Worm (Caenorhabditis elegans) whole organism, L4 larva: ENCODE data around the gene srj-37.
A peak's percentile ranks its signal among the peaks of the same experiment; 100 is the strongest.

ENCODE experiments used
- D1046.2 ChIP-seq: fragments of 200-800 bp; sonication (Bioruptor generic); IDR thresholded peaks from 2 replicates; pipeline ENCODE4 v1.3.6; 2022; ENCODE audit warnings: missing genetic modification characterization, missing compliant biosample characterization
- F10B5.3 ChIP-seq: sonication (generic microtip); optimal IDR thresholded peaks from 2 replicates; lab custom pipeline; 2016; ENCODE audit warnings: mild to moderate bottlenecking, missing genetic modification characterization, missing compliant biosample characterization
- F26F4.8 ChIP-seq: fragments of 200-800 bp; sonication (Bioruptor generic); conservative IDR thresholded peaks from 2 replicates; pipeline ENCODE4 v1.3.6; 2022; ENCODE audit warnings: missing genetic modification characterization, missing compliant biosample characterization
- F49E8.2 ChIP-seq: sonication (generic microtip); optimal IDR thresholded peaks from 2 replicates; lab custom pipeline; 2016; ENCODE audit warnings: missing compliant biosample characterization, mild to moderate bottlenecking, missing genetic modification characterization, borderline replicate concordance
- R02D3.7 ChIP-seq: fragments of 150-350 bp; sonication (generic microtip); optimal IDR thresholded peaks from 3 replicates; lab custom pipeline; 2014; ENCODE audit warnings: missing biosample characterization, missing genetic modification characterization
- T26A8.4 ChIP-seq: fragments of 200-800 bp; sonication (Bioruptor generic); IDR thresholded peaks from 2 replicates; pipeline ENCODE4 v1.3.6; 2022; ENCODE audit warnings: missing genetic modification characterization, missing compliant biosample characterization
- Y105C5A.15 ChIP-seq: fragments of 200-800 bp; sonication (Bioruptor generic); IDR thresholded peaks from 2 replicates; pipeline ENCODE4 v1.3.6; 2022; ENCODE audit warnings: missing genetic modification characterization, missing compliant biosample characterization
- Y75B8A.6 ChIP-seq: fragments of 200-800 bp; sonication (Bioruptor generic); IDR thresholded peaks from 2 replicates; pipeline ENCODE4 v1.3.6; 2022; ENCODE audit warnings: missing genetic modification reagents, missing genetic modification characterization, missing compliant biosample characterization
- ZK546.5 ChIP-seq, 2 experiments: sonication (generic microtip); optimal IDR thresholded peaks; 2 replicates each; lab custom pipeline; 2017; ENCODE audit warnings: missing biosample characterization in 2 of 2, missing genetic modification characterization in 2 of 2
- aha-1 ChIP-seq: fragments of 150-350 bp; peaks from one replicate; lab custom pipeline; 2014; ENCODE audit warnings: missing biosample characterization, missing genetic modification characterization
- aly-2 ChIP-seq: sonication (generic microtip); optimal IDR thresholded peaks from 2 replicates; lab custom pipeline; 2018; ENCODE audit warnings: missing biosample characterization, missing genetic modification characterization
- ama-1 ChIP-seq: fragments of 150-350 bp; optimal IDR thresholded peaks from 2 replicates; lab custom pipeline; 2014; ENCODE audit warnings: inconsistent platforms, mixed read lengths
- arid-1 ChIP-seq: fragments of 200-800 bp; sonication (Bioruptor generic); conservative IDR thresholded peaks from 2 replicates; pipeline ENCODE4 v1.3.6; 2022; ENCODE audit warnings: missing genetic modification reagents, missing genetic modification characterization, missing compliant biosample characterization
- ceh-62 ChIP-seq: sonication (generic microtip); optimal IDR thresholded peaks from 2 replicates; lab custom pipeline; 2017; ENCODE audit warnings: missing biosample characterization, missing genetic modification characterization
- cey-2 ChIP-seq: sonication (generic microtip); optimal IDR thresholded peaks from 3 replicates; lab custom pipeline; 2017; ENCODE audit warnings: missing genetic modification characterization, mild to moderate bottlenecking, missing compliant biosample characterization, antibody characterized with exemption, borderline replicate concordance; ENCODE audit not compliant: insufficient read depth
- ctbp-1 ChIP-seq: fragments of 200-800 bp; sonication (Bioruptor generic); IDR thresholded peaks from 2 replicates; pipeline ENCODE4 v1.3.6; 2022; ENCODE audit warnings: missing genetic modification reagents, missing genetic modification characterization, missing compliant biosample characterization
- daf-19 ChIP-seq: fragments of 200-800 bp; sonication (Bioruptor generic); conservative IDR thresholded peaks from 2 replicates; pipeline ENCODE4 v1.3.6; 2022; ENCODE audit warnings: missing genetic modification characterization, missing compliant biosample characterization
- daf-8 ChIP-seq: fragments of 200-800 bp; sonication (Bioruptor generic); IDR thresholded peaks from 2 replicates; pipeline ENCODE4 v1.3.6; 2022; ENCODE audit warnings: missing genetic modification characterization, missing compliant biosample characterization
- dmd-6 ChIP-seq: fragments of 200-800 bp; sonication (Bioruptor generic); IDR thresholded peaks from 2 replicates; pipeline ENCODE4 v1.3.6; 2022; ENCODE audit warnings: missing genetic modification reagents, missing genetic modification characterization, missing compliant biosample characterization
- dmd-9 ChIP-seq: fragments of 200-800 bp; sonication (Bioruptor generic); IDR thresholded peaks from 2 replicates; pipeline ENCODE4 v1.3.6; 2022; ENCODE audit warnings: missing genetic modification reagents, missing genetic modification characterization, missing compliant biosample characterization
- dve-1 ChIP-seq: sonication (generic microtip); optimal IDR thresholded peaks from 2 replicates; lab custom pipeline; 2017; ENCODE audit warnings: antibody characterized with exemption, mild to moderate bottlenecking, missing genetic modification characterization, missing compliant biosample characterization; ENCODE audit not compliant: insufficient read depth
- egl-27 ChIP-seq: sonication (generic microtip); optimal IDR thresholded peaks from 3 replicates; lab custom pipeline; 2017; ENCODE audit warnings: missing biosample characterization, missing genetic modification reagents, missing genetic modification characterization
- gei-8 ChIP-seq: fragments of 200-800 bp; sonication (Bioruptor generic); optimal IDR thresholded peaks from 2 replicates; lab custom pipeline; 2018; ENCODE audit warnings: mild to moderate bottlenecking, missing genetic modification characterization, missing compliant biosample characterization
- hlh-11 ChIP-seq: fragments of 200-800 bp; sonication (Bioruptor generic); optimal IDR thresholded peaks from 2 replicates; lab custom pipeline; 2018; ENCODE audit warnings: mild to moderate bottlenecking, missing genetic modification characterization, missing compliant biosample characterization
- hlh-30 ChIP-seq: sonication (generic microtip); optimal IDR thresholded peaks from 2 replicates; lab custom pipeline; 2017; ENCODE audit warnings: antibody characterized with exemption, mild to moderate bottlenecking, missing genetic modification characterization, missing compliant biosample characterization; ENCODE audit not compliant: insufficient read depth
- lin-1 ChIP-seq: fragments of 200-800 bp; sonication (Bioruptor generic); IDR thresholded peaks from 2 replicates; pipeline ENCODE4 v1.3.6; 2022; ENCODE audit warnings: missing genetic modification reagents, missing genetic modification characterization, missing compliant biosample characterization
- lin-15B ChIP-seq: fragments of 150-350 bp; sonication (generic microtip); optimal IDR thresholded peaks from 3 replicates; lab custom pipeline; 2014; ENCODE audit warnings: missing biosample characterization, missing genetic modification characterization
- lin-38 ChIP-seq: fragments of 200-800 bp; sonication (Bioruptor generic); IDR thresholded peaks from 2 replicates; pipeline ENCODE4 v1.3.6; 2022; ENCODE audit warnings: missing genetic modification reagents, missing genetic modification characterization, missing compliant biosample characterization
- lir-3 ChIP-seq: sonication (generic microtip); optimal IDR thresholded peaks from 2 replicates; lab custom pipeline; 2016; ENCODE audit warnings: mild to moderate bottlenecking, missing genetic modification characterization, missing compliant biosample characterization
- nhr-11 ChIP-seq: fragments of 150-350 bp; optimal IDR thresholded peaks from 2 replicates; lab custom pipeline; 2014; ENCODE audit warnings: missing biosample characterization, missing genetic modification characterization
- nhr-28 ChIP-seq: fragments of 150-350 bp; optimal IDR thresholded peaks from 2 replicates; lab custom pipeline; 2014; ENCODE audit warnings: missing biosample characterization, missing genetic modification characterization
- nhr-42 ChIP-seq: fragments of 200-800 bp; sonication (Bioruptor generic); IDR thresholded peaks from 2 replicates; pipeline ENCODE4 v1.3.6; 2022; ENCODE audit warnings: missing genetic modification characterization, missing compliant biosample characterization
- pha-4 ChIP-seq, 2 experiments: fragments of 150-350 bp in 1 of 2; fragments of 200-800 bp in 1 of 2; sonication (Bioruptor generic) in 1 of 2; IDR thresholded peaks in 1 of 2; optimal IDR thresholded peaks in 1 of 2; 2 replicates each; pipeline versions ENCODE4 v1.3.6 to Lab custom; 2014 to 2022; ENCODE audit warnings: missing genetic modification characterization in 2 of 2, missing genetic modification reagents in 2 of 2, missing biosample characterization in 1 of 2, missing compliant biosample characterization in 1 of 2
- pqm-1 ChIP-seq: sonication (generic microtip); optimal IDR thresholded peaks from 2 replicates; lab custom pipeline; 2017; ENCODE audit warnings: missing biosample characterization, missing genetic modification characterization
- rbr-2 ChIP-seq: sonication (generic microtip); optimal IDR thresholded peaks from 2 replicates; lab custom pipeline; 2016; ENCODE audit warnings: missing genotype, missing genetic modification characterization, missing compliant biosample characterization
- saeg-2 ChIP-seq: fragments of 200-800 bp; sonication (Bioruptor generic); IDR thresholded peaks from 2 replicates; pipeline ENCODE4 v1.3.6; 2022; ENCODE audit warnings: missing genetic modification reagents, missing genetic modification characterization, missing compliant biosample characterization
- sdz-12 ChIP-seq: fragments of 200-800 bp; sonication (Bioruptor generic); optimal IDR thresholded peaks from 2 replicates; lab custom pipeline; 2018; ENCODE audit warnings: mild to moderate bottlenecking, missing genetic modification characterization, missing compliant biosample characterization
- set-16 ChIP-seq: fragments of 200-800 bp; sonication (Bioruptor generic); IDR thresholded peaks from 2 replicates; pipeline ENCODE4 v1.3.6; 2022; ENCODE audit warnings: missing genetic modification reagents, missing genetic modification characterization, missing compliant biosample characterization
- skn-1 ChIP-seq: fragments of 150-350 bp; optimal IDR thresholded peaks from 2 replicates; lab custom pipeline; 2014; ENCODE audit warnings: missing biosample characterization, missing genetic modification characterization
- spr-1 ChIP-seq: sonication (generic microtip); optimal IDR thresholded peaks from 2 replicates; lab custom pipeline; 2016; ENCODE audit warnings: mild to moderate bottlenecking, missing genetic modification characterization, missing compliant biosample characterization
- unc-130 ChIP-seq: sonication (generic microtip); optimal IDR thresholded peaks from 2 replicates; lab custom pipeline; 2016; ENCODE audit warnings: missing genetic modification reagents, missing genetic modification characterization, missing compliant biosample characterization
- unc-39 ChIP-seq: sonication (generic microtip); optimal IDR thresholded peaks from 2 replicates; lab custom pipeline; 2017; ENCODE audit warnings: missing biosample characterization, missing genetic modification characterization
- zip-2 ChIP-seq: fragments of 150-350 bp; optimal IDR thresholded peaks from 2 replicates; lab custom pipeline; 2014; ENCODE audit warnings: missing biosample characterization, missing genetic modification characterization

srj-37 gene

ce11 chrV:619054-619453 lies 19.4 kb upstream of the srj-37 start, which contains the start of gene F48G7.4 (continued):
- TF ChIP-seq ceh-62 (tag; lab: Kevin White, UChicago) (no peak), saeg-2 (GFP tag; lab: Robert Waterston, UW) (no peak), nhr-11 (tag; lab: Kevin White, UChicago) (peak; percentile 18), R02D3.7 (tag; lab: Kevin White, UChicago) (no peak), lin-15B (tag; lab: Kevin White, UChicago) (no peak), aly-2 (no peak), pha-4 (GFP tag; IDR thresholded peaks at IDR 0.05; lab: Robert Waterston, UW) (no peak), pha-4 (tag; optimal IDR thresholded peaks at IDR 0.05; lab: Kevin White, UChicago) (no peak), gei-8 (GFP tag; lab: Kevin White, UChicago) (no peak), lin-38 (GFP tag; lab: Robert Waterston, UW) (no peak), set-16 (GFP tag; lab: Robert Waterston, UW) (no peak), arid-1 (GFP tag; lab: Robert Waterston, UW) (no peak), ama-1 (lab: Kevin White, UChicago) (no peak), nhr-42 (no peak), daf-19 (GFP tag; lab: Robert Waterston, UW) (no peak), T26A8.4 (no peak), Y75B8A.6 (GFP tag; lab: Robert Waterston, UW) (no peak), hlh-30 (tag; lab: Kevin White, UChicago) (peak; percentile 79), F10B5.3 (tag; lab: Kevin White, UChicago) (no peak), dmd-9 (GFP tag; lab: Robert Waterston, UW) (no peak), F49E8.2 (tag; lab: Kevin White, UChicago) (no peak), egl-27 (tag; lab: Kevin White, UChicago) (no peak), unc-130 (GFP tag; lab: Kevin White, UChicago) (no peak), sdz-12 (no peak), pqm-1 (no peak), ZK546.5 (tag; optimal IDR thresholded peaks at IDR 0.05; lab: Kevin White, UChicago) (no peak), lin-1 (GFP tag; lab: Robert Waterston, UW) (no peak), D1046.2 (GFP tag; lab: Robert Waterston, UW) (no peak), ctbp-1 (GFP tag; lab: Robert Waterston, UW) (no peak), spr-1 (no peak), unc-39 (tag; lab: Kevin White, UChicago) (no peak), nhr-28 (tag; lab: Kevin White, UChicago) (peak; percentile 74), rbr-2 (peak; percentile 84), cey-2 (no peak), hlh-11 (tag; lab: Kevin White, UChicago) (peak; percentile 71), Y105C5A.15 (GFP tag; lab: Robert Waterston, UW) (no peak), zip-2 (tag; lab: Kevin White, UChicago) (no peak), dmd-6 (GFP tag; lab: Robert Waterston, UW) (peak; percentile 75)
- TF ChIP-seq, all 104 proteins: peak for 23

- TF ChIP-seq skn-1 (tag; lab: Kevin White, UChicago) (no peak), lin-15B (tag; lab: Kevin White, UChicago) (no peak), nhr-11 (tag; lab: Kevin White, UChicago) (no peak), lir-3 (tag; lab: Kevin White, UChicago) (no peak), Y75B8A.6 (GFP tag; lab: Robert Waterston, UW) (no peak), daf-8 (GFP tag; lab: Robert Waterston, UW) (no peak), F26F4.8 (GFP tag; lab: Robert Waterston, UW) (no peak), set-16 (GFP tag; lab: Robert Waterston, UW) (peak; percentile 51), dve-1 (tag; lab: Kevin White, UChicago) (no peak), aha-1 (tag; lab: Kevin White, UChicago) (peak; percentile 3)
Measured at ce11 chrV:620987-621386, 17.4 kb upstream of the srj-37 start.
